Fruit fly (Drosophila melanogaster): Measurements from ENCODE around the gene Efa6.

Gene Efa6

DNA sequence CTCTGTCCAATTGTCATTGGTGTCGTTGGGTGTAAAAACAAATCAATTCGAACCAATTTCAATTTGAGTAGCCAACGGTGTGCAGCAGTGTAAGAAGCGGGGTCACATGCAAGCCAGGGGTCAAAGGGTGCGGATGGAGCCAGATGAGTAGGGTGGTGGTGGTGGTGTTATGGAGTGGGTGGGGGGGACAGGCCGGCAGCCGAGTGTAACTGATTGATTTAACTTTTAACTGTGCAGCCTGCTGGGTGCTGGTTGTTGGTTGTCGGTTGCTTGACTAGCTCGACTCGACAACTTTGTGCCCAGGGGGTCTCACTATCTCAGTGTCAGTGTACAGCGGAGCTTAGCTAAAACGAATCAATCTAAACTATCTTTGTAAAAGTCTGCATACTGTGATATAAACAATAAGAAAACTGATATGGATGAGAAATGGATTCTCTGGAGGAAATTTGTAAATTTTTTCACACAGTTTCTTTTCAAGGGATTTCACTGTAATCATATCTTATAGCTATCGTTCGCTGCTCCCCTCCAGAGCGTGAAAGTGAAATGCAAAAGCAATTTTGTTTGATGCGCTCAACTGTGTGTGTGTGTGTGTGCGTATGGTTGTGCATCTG lies 9.9 kb downstream of the Efa6 start (continued):
- TF ChIP-seq slp2 (GFP tag; optimal IDR thresholded peaks at IDR 0.05) (peak; percentile 63), nau (GFP tag; optimal IDR thresholded peaks at IDR 0.05) (no peak), CG5180 (GFP tag; optimal IDR thresholded peaks at IDR 0.05) (no peak), CG15479 (GFP tag; optimal IDR thresholded peaks at IDR 0.05) (no peak), tna (GFP tag; IDR thresholded peaks at IDR 0.05; ENCODE audit: partially characterized antibody) (no peak), CG7357 (GFP tag; IDR thresholded peaks at IDR 0.05) (peak; percentile 34; the same call in 1 of the 3 replicates), pan (optimal IDR thresholded peaks at IDR 0.05) (no peak), pan (GFP tag; optimal IDR thresholded peaks at IDR 0.05 in 1 of 2, IDR thresholded peaks at IDR 0.05 in 1 of 2) (peak in 1 of 2 experiments; percentile 76), Doc2 (GFP tag; IDR thresholded peaks at IDR 0.05) (peak; percentile 46; the same call in 1 of the 2 replicates), cato (GFP tag; optimal IDR thresholded peaks at IDR 0.05; ENCODE audit: borderline replicate concordance) (peak; percentile 45), wor (GFP tag; IDR thresholded peaks at IDR 0.05) (peak; percentile 69; the same call in 1 of the 2 replicates), CG6272 (GFP tag; IDR thresholded peaks at IDR 0.05) (peak; percentile 61), CG11560 (tag; IDR thresholded peaks at IDR 0.05) (0 out of 3 replicates have a peak, but pooled peaks have one; percentile 58), CG10267 (tag; optimal IDR thresholded peaks at IDR 0.05) (no peak), CG9727 (GFP tag; optimal IDR thresholded peaks at IDR 0.05) (peak; percentile 35), amos (GFP tag; IDR thresholded peaks at IDR 0.05; ENCODE audit: partially characterized antibody) (no peak), bowl (GFP tag; IDR thresholded peaks at IDR 0.05) (0 out of 2 replicates have a peak, but pooled peaks have one; percentile 10), kay (GFP tag; optimal IDR thresholded peaks at IDR 0.05) (peak; percentile 3), Sin3A (optimal IDR thresholded peaks at IDR 0.05) (no peak), CG1603 (tag; optimal IDR thresholded peaks at IDR 0.05) (no peak), mam (GFP tag; optimal IDR thresholded peaks at IDR 0.05) (peak; percentile 73), CG13775 (GFP tag; optimal IDR thresholded peaks at IDR 0.05) (peak; percentile 7), CG7928 (GFP tag; optimal IDR thresholded peaks at IDR 0.05) (no peak), CG43689 (GFP tag; IDR thresholded peaks at IDR 0.05) (0 out of 2 replicates have a peak, but pooled peaks have one; percentile 30), hb (GFP tag; IDR thresholded peaks at IDR 0.05; ENCODE audit: partially characterized antibody) (no peak), Spps (tag; optimal IDR thresholded peaks at IDR 0.05) (peak; percentile 5), danr (GFP tag; IDR thresholded peaks at IDR 0.05) (peak; percentile 59), CG13424 (tag; optimal IDR thresholded peaks at IDR 0.05) (peak; percentile 79), CG13123 (GFP tag; optimal IDR thresholded peaks at IDR 0.05) (no peak), Jarid2 (GFP tag; optimal IDR thresholded peaks at IDR 0.05) (no peak), Sox100B (GFP tag; optimal IDR thresholded peaks at IDR 0.05) (no peak), Poxn (GFP tag; IDR thresholded peaks at IDR 0.05) (no peak), Eip74EF (GFP tag; optimal IDR thresholded peaks at IDR 0.05) (no peak), CG1832 (GFP tag; optimal IDR thresholded peaks at IDR 0.05) (no peak), Adf1 (GFP tag; IDR thresholded peaks at IDR 0.05) (no peak), chif (GFP tag; optimal IDR thresholded peaks at IDR 0.05) (peak; percentile 56 to 76), CG10654 (GFP tag; optimal IDR thresholded peaks at IDR 0.05) (no peak), ci (GFP tag; IDR thresholded peaks at IDR 0.05) (peak; percentile 94), sisA (GFP tag; IDR thresholded peaks at IDR 0.05) (peak; percentile 91), jumu (GFP tag; optimal IDR thresholded peaks at IDR 0.05) (peak; percentile 66), CG9797 (GFP tag; optimal IDR thresholded peaks at IDR 0.05) (no peak), inv (GFP tag; IDR thresholded peaks at IDR 0.05; ENCODE audit: partially characterized antibody) (no peak), CG2889 (GFP tag; IDR thresholded peaks at IDR 0.05) (peak; percentile 52; the same call in 1 of the 3 replicates), CG3995 (GFP tag; optimal IDR thresholded peaks at IDR 0.05) (no peak), CG4820 (GFP tag; optimal IDR thresholded peaks at IDR 0.05) (peak; percentile 67), Ravus (GFP tag; IDR thresholded peaks at IDR 0.05) (0 out of 2 replicates have a peak, but pooled peaks have one; percentile 14), sqz (GFP tag; optimal IDR thresholded peaks at IDR 0.05) (no peak), Bteb2 (GFP tag; optimal IDR thresholded peaks at IDR 0.05) (no peak), E2f2 (GFP tag; IDR thresholded peaks at IDR 0.05) (peak; percentile 38; the same call in 1 of the 2 replicates), CG7556 (GFP tag; optimal IDR thresholded peaks at IDR 0.05) (peak; percentile 65)
